Worm (Caenorhabditis elegans) whole organism, early embryonic: Measurements from ENCODE around the gene gly-11.

ENCODE experiments used
- aly-1 ChIP-seq: sonication (generic microtip); optimal IDR thresholded peaks from 2 replicates; lab custom pipeline; 2016; ENCODE audit warnings: missing genetic modification characterization, missing compliant biosample characterization
- ama-1 ChIP-seq: fragments of 150-350 bp; optimal IDR thresholded peaks from 2 replicates; lab custom pipeline; 2014
- ceh-13 ChIP-seq: fragments of 200-800 bp; sonication (Bioruptor generic); optimal IDR thresholded peaks from 2 replicates; lab custom pipeline; 2018; ENCODE audit warnings: mild to moderate bottlenecking, missing genetic modification characterization, missing compliant biosample characterization
- ets-7 ChIP-seq: sonication (generic microtip); optimal IDR thresholded peaks from 2 replicates; lab custom pipeline; 2016; ENCODE audit warnings: missing genotype, missing genetic modification characterization, missing compliant biosample characterization
- hmbx-1 ChIP-seq: sonication (generic microtip); optimal IDR thresholded peaks from 2 replicates; lab custom pipeline; 2016; ENCODE audit warnings: mild to moderate bottlenecking, missing genetic modification characterization, missing compliant biosample characterization
- hmg-4 ChIP-seq: fragments of 200-800 bp; sonication (Bioruptor generic); optimal IDR thresholded peaks from 2 replicates; lab custom pipeline; 2018; ENCODE audit warnings: mild to moderate bottlenecking, missing genetic modification characterization, missing compliant biosample characterization
- pes-1 ChIP-seq: fragments of 200-800 bp; sonication (Bioruptor generic); IDR thresholded peaks from 2 replicates; pipeline ENCODE4 v1.3.6; 2022; ENCODE audit warnings: missing genetic modification reagents, missing genetic modification characterization, missing compliant biosample characterization
- tbx-37 ChIP-seq: fragments of 200-800 bp; sonication (Bioruptor generic); conservative IDR thresholded peaks from 2 replicates; pipeline ENCODE4 v1.3.6; 2022; ENCODE audit warnings: missing genetic modification reagents, missing genetic modification characterization, missing compliant biosample characterization

ce11 chrIII:12130052-12130451, 47.0 kb downstream of the gly-11 start, which contains the start of gene Y75B8A.6:
- TF ChIP-seq hmg-4 (GFP tag; lab: Kevin White, UChicago) (no peak), hmbx-1 (tag; lab: Kevin White, UChicago) (no peak), tbx-37 (GFP tag; lab: Robert Waterston, UW) (no peak), aly-1 (tag; lab: Kevin White, UChicago) (no peak), pes-1 (GFP tag; lab: Robert Waterston, UW) (no peak), ama-1 (lab: Kevin White, UChicago) (no peak), ceh-13 (GFP tag; lab: Kevin White, UChicago) (no peak), ets-7 (tag; lab: Kevin White, UChicago) (no peak)
